Worm (Caenorhabditis elegans) whole organism, midembryonic: ENCODE data around the gene sel-12.

Source experiments
- cog-1 ChIP-seq: sonication (generic microtip); optimal IDR thresholded peaks from 2 replicates; lab custom pipeline; 2016; ENCODE audit warnings: missing genetic modification characterization, missing compliant biosample characterization
- flt-1 ChIP-seq: fragments of 200-800 bp; sonication (Bioruptor generic); IDR thresholded peaks from 2 replicates; pipeline ENCODE4 v1.3.6; 2022; ENCODE audit warnings: missing genetic modification characterization, missing compliant biosample characterization
- ztf-23 ChIP-seq: fragments of 200-800 bp; sonication (Bioruptor generic); IDR thresholded peaks from 2 replicates; pipeline ENCODE4 v1.3.6; 2022; ENCODE audit warnings: missing genetic modification reagents, missing genetic modification characterization, missing compliant biosample characterization
- ztf-29 ChIP-seq: fragments of 200-800 bp; sonication (Bioruptor generic); IDR thresholded peaks from 2 replicates; pipeline ENCODE4 v1.3.6; 2022; ENCODE audit warnings: missing genetic modification reagents, missing genetic modification characterization, missing compliant biosample characterization

DNA sequence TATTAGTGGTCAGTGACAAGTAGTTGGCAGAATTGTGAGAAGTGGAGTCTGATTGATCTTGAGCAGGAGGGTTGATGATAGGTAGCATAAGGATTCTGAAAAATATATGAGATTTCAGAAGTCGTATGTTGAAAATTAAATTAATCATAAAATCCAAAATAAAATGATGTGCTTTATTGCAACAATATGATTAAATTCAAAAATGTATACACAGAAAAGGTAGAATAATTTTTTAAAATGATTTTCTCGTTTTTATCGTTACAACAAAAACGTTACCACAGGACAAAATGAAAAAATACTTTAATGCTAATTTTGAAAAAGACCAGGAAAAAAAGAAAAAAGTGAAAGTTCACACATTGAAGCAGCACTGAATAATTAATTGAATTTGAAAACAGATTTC is 13.2 kb upstream of the sel-12 start, which contains the start of gene ZC13.10:
- TF ChIP-seq ztf-23 (GFP tag; lab: Robert Waterston, UW) (no peak), ztf-29 (GFP tag; lab: Robert Waterston, UW) (no peak), cog-1 (tag; lab: Kevin White, UChicago) (no peak), flt-1 (no peak)
